Worm (Caenorhabditis elegans) whole organism, L4/young adult: ENCODE data around the gene C18D11.10.

Source experiments
- dao-5 ChIP-seq: sonication (generic microtip); optimal IDR thresholded peaks from 2 replicates; lab custom pipeline; 2016; ENCODE audit warnings: missing genotype, missing genetic modification characterization, moderate library complexity, missing compliant biosample characterization
- him-1 ChIP-seq: sonication (generic microtip); optimal IDR thresholded peaks from 2 replicates; lab custom pipeline; 2016; ENCODE audit warnings: missing genotype, missing genetic modification reagents, missing genetic modification characterization, missing compliant biosample characterization

DNA sequence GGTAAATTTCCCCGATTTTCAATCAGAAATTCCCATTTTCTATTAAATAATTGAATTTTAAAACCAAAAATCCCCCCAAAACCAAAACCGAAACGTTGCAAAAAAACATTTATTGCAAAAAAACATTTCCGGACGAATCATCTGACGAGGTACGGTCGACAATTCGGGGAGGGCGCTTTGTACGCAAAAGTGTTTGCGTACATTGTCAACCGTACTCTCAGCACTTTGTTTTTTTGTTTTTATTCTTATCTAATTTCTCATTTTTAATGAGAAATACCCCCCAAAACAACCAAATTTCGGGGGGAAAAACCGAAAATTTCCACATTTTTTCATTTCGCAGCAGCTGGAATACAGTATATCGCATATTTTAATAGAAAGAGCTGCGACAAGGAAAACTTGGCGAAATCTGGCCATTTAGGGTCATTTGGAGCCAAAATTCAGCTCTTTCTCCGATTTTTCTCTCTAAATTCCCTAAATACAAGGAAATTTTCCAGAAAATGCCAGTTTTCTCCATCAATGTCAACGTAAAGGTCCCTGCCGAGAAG lies 40.2 kb downstream of the C18D11.10 start, which contains the start of gene mif-1:
- no peak for TF ChIP-seq him-1 (tag; lab: Kevin White, UChicago)
- TF ChIP-seq dao-5 (tag; lab: Kevin White, UChicago) = no peak
